Fruit fly (Drosophila melanogaster): ENCODE results near the gene jus.

DNA sequence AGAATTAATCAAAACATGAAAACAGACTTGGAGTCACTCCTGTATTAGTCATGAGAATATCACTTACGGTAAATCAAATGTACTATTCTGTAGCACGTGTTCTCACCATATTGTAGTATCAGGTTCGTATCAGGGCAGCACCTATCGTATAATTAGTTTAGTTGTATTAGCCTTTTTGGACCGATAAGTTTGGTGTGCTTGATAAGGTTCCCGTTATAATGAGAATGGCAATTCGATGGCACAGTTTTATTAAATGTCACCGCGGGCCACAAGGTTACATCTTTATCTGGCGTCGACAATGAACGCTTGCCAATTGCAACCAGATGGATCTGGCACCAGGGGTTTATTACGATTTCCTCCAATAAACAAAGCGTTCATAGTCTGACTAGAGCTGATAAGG, 36.1 kb downstream of the jus start:
- TF ChIP-seq Hr96 (GFP tag; optimal IDR thresholded peaks at IDR 0.05) (no peak), tj (GFP tag; optimal IDR thresholded peaks at IDR 0.05) (no peak), Crg-1 (GFP tag; optimal IDR thresholded peaks at IDR 0.05) (no peak), pad (GFP tag; optimal IDR thresholded peaks at IDR 0.05) (no peak), CG14711 (tag; optimal IDR thresholded peaks at IDR 0.05) (no peak), Clk (GFP tag; optimal IDR thresholded peaks at IDR 0.05) (no peak), CG7101 (tag; optimal IDR thresholded peaks at IDR 0.05) (no peak), kay (GFP tag; ENCODE audit: borderline replicate concordance) (no peak)
